Fruit fly (Drosophila melanogaster) Kc167 (cell line): ENCODE measurements around the gene vri.

Experiments used
- h ChIP-seq: fragments of >200 bp; optimal IDR thresholded peaks from 3 replicates; lab custom pipeline; 2018; ENCODE audit warnings: missing external identifiers
- insv ChIP-seq: fragments of >200 bp; optimal IDR thresholded peaks from 3 replicates; lab custom pipeline; 2018; ENCODE audit warnings: missing external identifiers
- psq ChIP-seq: fragments of >200 bp; optimal IDR thresholded peaks from 2 replicates; lab custom pipeline; 2017; ENCODE audit warnings: missing external identifiers
- ttk ChIP-seq: sonication (Bioruptor generic); optimal IDR thresholded peaks from 2 replicates; lab custom pipeline; 2017; ENCODE audit warnings: missing external identifiers

DNA sequence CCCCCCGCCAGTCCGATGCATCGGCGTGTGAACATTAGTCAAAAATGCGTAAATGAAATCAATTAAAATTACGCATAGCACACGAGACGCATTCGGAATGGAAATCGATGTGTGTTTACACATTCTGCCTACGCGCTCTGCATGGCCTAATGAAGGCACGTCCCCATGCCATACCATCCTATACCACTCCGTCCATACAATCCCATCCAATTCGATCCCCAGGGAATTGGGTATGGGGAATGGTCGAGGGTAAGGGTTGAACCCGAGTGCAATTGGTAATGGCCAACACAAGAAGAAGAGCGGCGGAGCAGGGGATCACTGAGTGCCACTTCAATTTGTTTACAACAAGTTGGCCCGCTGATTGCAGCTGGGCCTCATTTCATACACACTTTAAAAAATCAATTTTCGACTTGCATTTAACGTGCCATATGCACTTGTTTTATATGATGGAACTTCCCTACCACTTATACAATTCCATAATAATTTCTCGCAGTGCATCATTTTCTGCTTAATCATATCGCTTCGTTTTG lies 43.3 kb upstream of the vri start:
- TF ChIP-seq ttk (no peak), psq (no peak), insv (no peak), h (lab: Kevin White, UChicago) (no peak)
